Worm (Caenorhabditis elegans) whole organism, mixed stage, embryonic: ENCODE measurements around the gene R02F11.11.

Source experiments
- M03D4.4 ChIP-seq: sonication (generic microtip); optimal IDR thresholded peaks from 2 replicates; lab custom pipeline; 2017; ENCODE audit warnings: mild to moderate bottlenecking, missing genetic modification characterization, missing compliant biosample characterization
- ceh-83 ChIP-seq: fragments of 200-800 bp; sonication (Bioruptor generic); optimal IDR thresholded peaks from 2 replicates; lab custom pipeline; 2018; ENCODE audit warnings: mild to moderate bottlenecking, missing genetic modification characterization, missing compliant biosample characterization
- elt-3 ChIP-seq: fragments of 150-350 bp; optimal IDR thresholded peaks from 2 replicates; lab custom pipeline; 2014; ENCODE audit warnings: missing biosample characterization, missing genetic modification characterization
- mab-5 ChIP-seq: fragments of 150-350 bp; optimal IDR thresholded peaks from 2 replicates; lab custom pipeline; 2014; ENCODE audit warnings: missing biosample characterization, missing genetic modification characterization
- nhr-12 ChIP-seq: fragments of 150-350 bp; optimal IDR thresholded peaks from 2 replicates; lab custom pipeline; 2014; ENCODE audit warnings: missing biosample characterization, missing genetic modification characterization
- nhr-237 ChIP-seq: fragments of 150-350 bp; optimal IDR thresholded peaks from 2 replicates; lab custom pipeline; 2014; ENCODE audit warnings: missing biosample characterization, missing genetic modification characterization
- snpc-4 ChIP-seq: fragments of 150-350 bp; optimal IDR thresholded peaks from 2 replicates; lab custom pipeline; 2014; ENCODE audit warnings: missing biosample characterization, missing genetic modification characterization
- unc-39 ChIP-seq: fragments of 150-350 bp; optimal IDR thresholded peaks from 2 replicates; lab custom pipeline; 2014; ENCODE audit warnings: missing biosample characterization, missing genetic modification characterization
- unc-62 ChIP-seq: fragments of 150-350 bp; optimal IDR thresholded peaks from 2 replicates; lab custom pipeline; 2014; ENCODE audit warnings: missing biosample characterization, missing genetic modification reagents, missing genetic modification characterization
- ztf-11 ChIP-seq: fragments of 150-350 bp; optimal IDR thresholded peaks from 2 replicates; lab custom pipeline; 2014; ENCODE audit warnings: missing biosample characterization, missing genetic modification characterization

DNA sequence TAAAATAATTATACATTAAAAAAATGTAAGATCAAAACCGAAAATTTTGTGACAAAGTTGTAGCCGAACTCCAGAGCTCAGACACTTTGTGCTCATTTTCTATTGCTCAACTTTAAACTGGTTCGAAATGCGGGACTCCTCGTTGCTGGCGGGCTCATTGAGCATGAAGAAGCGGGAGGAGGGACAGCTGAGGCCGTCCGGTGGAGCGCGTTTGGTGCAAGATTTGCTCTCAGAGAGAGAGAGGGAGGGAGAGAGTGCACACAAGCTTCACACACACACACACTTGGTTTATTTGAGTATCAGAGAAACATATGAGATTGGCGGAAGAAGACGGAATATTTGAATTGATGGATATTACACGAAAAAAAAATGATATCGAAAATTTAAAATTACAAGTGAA, 19.0 kb downstream of the R02F11.11 start:
- no peak for TF ChIP-seq nhr-12 (tag; lab: Kevin White, UChicago)
- TF ChIP-seq M03D4.4 (tag; lab: Kevin White, UChicago), result peak; percentile 51
- TF ChIP-seq unc-62, result no peak
- no peak for TF ChIP-seq unc-39 (tag; lab: Kevin White, UChicago)
- no peak for TF ChIP-seq snpc-4 (tag; lab: Kevin White, UChicago)
- TF ChIP-seq ztf-11 (tag; lab: Kevin White, UChicago), result no peak
- TF ChIP-seq elt-3 (tag; lab: Kevin White, UChicago), result no peak
- no peak for TF ChIP-seq mab-5 (tag; lab: Kevin White, UChicago)
- TF ChIP-seq ceh-83 (GFP tag; lab: Kevin White, UChicago), result no peak
- no peak for TF ChIP-seq nhr-237 (tag; lab: Kevin White, UChicago)
